Worm (Caenorhabditis elegans): ENCODE data around the gene K02E2.6.

Gene K02E2.6

ce11 chrV:20376070-20376469, 4.3 kb upstream of the K02E2.6 start:
- TF ChIP-seq elt-1 (tag; optimal IDR thresholded peaks at IDR 0.05; ENCODE audit: borderline replicate concordance, insufficient read depth) (no peak), pha-4 (tag; optimal IDR thresholded peaks at IDR 0.05) (no peak), sptf-1 (tag; optimal IDR thresholded peaks at IDR 0.05) (no peak), lin-13 (tag; optimal IDR thresholded peaks at IDR 0.05) (no peak), mab-5 (tag; optimal IDR thresholded peaks at IDR 0.05) (no peak), sem-2 (GFP tag; optimal IDR thresholded peaks at IDR 0.05) (no peak), M03D4.4 (tag; optimal IDR thresholded peaks at IDR 0.05) (no peak), tbx-8 (GFP tag; optimal IDR thresholded peaks at IDR 0.05) (no peak), ceh-39 (tag; optimal IDR thresholded peaks at IDR 0.05) (no peak), nhr-237 (tag; optimal IDR thresholded peaks at IDR 0.05) (no peak), unc-39 (tag; optimal IDR thresholded peaks at IDR 0.05) (no peak), ceh-83 (GFP tag; optimal IDR thresholded peaks at IDR 0.05) (no peak), lin-32 (GFP tag; optimal IDR thresholded peaks at IDR 0.05) (no peak), nhr-76 (tag; optimal IDR thresholded peaks at IDR 0.05) (no peak), ham-2 (GFP tag; optimal IDR thresholded peaks at IDR 0.05) (no peak), mep-1 (tag; optimal IDR thresholded peaks at IDR 0.05) (no peak)

- TF ChIP-seq ces-1 (GFP tag; optimal IDR thresholded peaks at IDR 0.05), result peak; percentile 42
- TF ChIP-seq elt-1 (tag; optimal IDR thresholded peaks at IDR 0.05; ENCODE audit: borderline replicate concordance, insufficient read depth), result no peak
- TF ChIP-seq mep-1 (tag; optimal IDR thresholded peaks at IDR 0.05), result no peak
- peak; percentile 0 for TF ChIP-seq nhr-237 (tag; optimal IDR thresholded peaks at IDR 0.05)
- no peak for TF ChIP-seq sem-2 (GFP tag; optimal IDR thresholded peaks at IDR 0.05)
- no peak for TF ChIP-seq nhr-12 (tag; optimal IDR thresholded peaks at IDR 0.05)
- TF ChIP-seq unc-39 (tag; optimal IDR thresholded peaks at IDR 0.05), result no peak
- TF ChIP-seq nhr-76 (tag; optimal IDR thresholded peaks at IDR 0.05), result no peak
- TF ChIP-seq ham-2 (GFP tag; optimal IDR thresholded peaks at IDR 0.05), result no peak
- no peak for TF ChIP-seq ztf-11 (tag; optimal IDR thresholded peaks at IDR 0.05)
- no peak for TF ChIP-seq mls-2 (tag; optimal IDR thresholded peaks at IDR 0.05)
- no peak for TF ChIP-seq snpc-4 (tag; optimal IDR thresholded peaks at IDR 0.05)
- no peak for TF ChIP-seq nhr-28 (tag; optimal IDR thresholded peaks at IDR 0.05)
- no peak for TF ChIP-seq elt-3 (tag; optimal IDR thresholded peaks at IDR 0.05)
- TF ChIP-seq ceh-83 (GFP tag; optimal IDR thresholded peaks at IDR 0.05), result no peak
- TF ChIP-seq cnd-1 (tag; optimal IDR thresholded peaks at IDR 0.05), result no peak
- TF ChIP-seq nhr-2 (tag; optimal IDR thresholded peaks at IDR 0.05), result no peak
- TF ChIP-seq hlh-1 (tag; optimal IDR thresholded peaks at IDR 0.05), result peak; percentile 58
- no peak for TF ChIP-seq mab-5 (tag; optimal IDR thresholded peaks at IDR 0.05)
- TF ChIP-seq unc-62 (GFP tag; optimal IDR thresholded peaks at IDR 0.05), result peak; percentile 37
- no peak for TF ChIP-seq blmp-1 (tag; optimal IDR thresholded peaks at IDR 0.05)
- TF ChIP-seq lsy-2 (tag; optimal IDR thresholded peaks at IDR 0.05), result no peak
- TF ChIP-seq flh-1 (GFP tag; optimal IDR thresholded peaks at IDR 0.05), result no peak
- no peak for TF ChIP-seq lin-32 (GFP tag; optimal IDR thresholded peaks at IDR 0.05)
- no peak for TF ChIP-seq unc-120 (tag; optimal IDR thresholded peaks at IDR 0.05; ENCODE audit: poor library complexity, severe bottlenecking)
- no peak for TF ChIP-seq ceh-43 (GFP tag; optimal IDR thresholded peaks at IDR 0.05)
- peak; percentile 53 for TF ChIP-seq ceh-39 (tag; optimal IDR thresholded peaks at IDR 0.05)
- TF ChIP-seq lin-13 (tag; optimal IDR thresholded peaks at IDR 0.05), result peak; percentile 13
- no peak for TF ChIP-seq sptf-1 (tag; optimal IDR thresholded peaks at IDR 0.05)
- peak; percentile 49 for TF ChIP-seq drap-1 (GFP tag; optimal IDR thresholded peaks at IDR 0.05)
- TF ChIP-seq zip-8 (tag; optimal IDR thresholded peaks at IDR 0.05), result no peak
- TF ChIP-seq tbx-8 (GFP tag; optimal IDR thresholded peaks at IDR 0.05), result no peak
- TF ChIP-seq bed-3 (GFP tag; optimal IDR thresholded peaks at IDR 0.05), result no peak
- no peak for TF ChIP-seq M03D4.4 (tag; optimal IDR thresholded peaks at IDR 0.05)
- TF ChIP-seq pha-4 (tag; optimal IDR thresholded peaks at IDR 0.05), result peak; percentile 46
These were observed 2.8 kb downstream of the K02E2.6 start, which contains the start of gene K02E2.11 for ce11 chrV:20383065-20383609. Gene K02E2.11, plus strand, starts transcription at chrV:20383315.

ce11 chrV:20386942-20387341, 6.6 kb downstream of the K02E2.6 start, which contains the start of gene K02E2.7:
Gene K02E2.7, minus strand, starts transcription at chrV:20387042.
- TF ChIP-seq ceh-39 (tag; optimal IDR thresholded peaks at IDR 0.05) (no peak), unc-120 (tag; optimal IDR thresholded peaks at IDR 0.05; ENCODE audit: poor library complexity, severe bottlenecking) (no peak), unc-62 (GFP tag; optimal IDR thresholded peaks at IDR 0.05) (no peak), mls-2 (tag; optimal IDR thresholded peaks at IDR 0.05) (no peak), ham-2 (GFP tag; optimal IDR thresholded peaks at IDR 0.05) (no peak), unc-39 (tag; optimal IDR thresholded peaks at IDR 0.05) (no peak), ces-1 (GFP tag; optimal IDR thresholded peaks at IDR 0.05) (no peak), tbx-8 (GFP tag; optimal IDR thresholded peaks at IDR 0.05) (no peak), mab-5 (tag; optimal IDR thresholded peaks at IDR 0.05) (no peak), flh-1 (GFP tag; optimal IDR thresholded peaks at IDR 0.05) (no peak), elt-3 (tag; optimal IDR thresholded peaks at IDR 0.05) (no peak)

Measured in whole organism, mixed stage, embryonic.